Fruit fly (Drosophila melanogaster) whole organism, prepupa: ENCODE measurements around the gene CtBP.

ENCODE experiments used
- Blimp-1 ChIP-seq: fragments of 200-800 bp; sonication (Bioruptor generic); optimal IDR thresholded peaks from 3 replicates; lab custom pipeline; 2017; ENCODE audit warnings: missing biosample characterization, missing genetic modification characterization, mild to moderate bottlenecking, moderate library complexity, missing genetic modification reagents
- CG10669 ChIP-seq: fragments of 200-800 bp; sonication (Bioruptor generic); optimal IDR thresholded peaks from 3 replicates; lab custom pipeline; 2018; ENCODE audit warnings: missing biosample characterization, mild to moderate bottlenecking, missing genetic modification characterization, moderate library complexity
- CG11902 ChIP-seq: fragments of 200-800 bp; sonication (Bioruptor generic); optimal IDR thresholded peaks from 3 replicates; lab custom pipeline; 2016; ENCODE audit warnings: missing biosample characterization, missing genetic modification characterization
- CG15336 ChIP-seq: fragments of 200-800 bp; sonication (Bioruptor generic); IDR thresholded peaks from 2 replicates; pipeline ENCODE4 v1.3.6; 2022; ENCODE audit warnings: missing biosample characterization, missing genetic modification characterization
- CG1621 ChIP-seq: fragments of 200-800 bp; sonication (Bioruptor generic); optimal IDR thresholded peaks from 3 replicates; lab custom pipeline; 2018; ENCODE audit warnings: missing biosample characterization, mild to moderate bottlenecking, missing genetic modification characterization
- CG3032 ChIP-seq: fragments of 200-800 bp; optimal IDR thresholded peaks from 2 replicates; lab custom pipeline; 2019; ENCODE audit warnings: missing biosample characterization, mild to moderate bottlenecking, missing genetic modification characterization, moderate library complexity
- CG31627 ChIP-seq: fragments of 200-800 bp; sonication (Bioruptor generic); optimal IDR thresholded peaks from 3 replicates; lab custom pipeline; 2016; ENCODE audit warnings: missing biosample characterization, missing genetic modification characterization
- CG3919 ChIP-seq: fragments of 200-800 bp; sonication (Bioruptor generic); optimal IDR thresholded peaks from 3 replicates; lab custom pipeline; 2016; ENCODE audit warnings: missing biosample characterization, missing genetic modification characterization
- CG6276 ChIP-seq: fragments of 200-800 bp; sonication (Bioruptor generic); optimal IDR thresholded peaks from 2 replicates; lab custom pipeline; 2017; ENCODE audit warnings: missing biosample characterization, mild to moderate bottlenecking, missing genetic modification characterization
- CG6792 ChIP-seq: fragments of 200-800 bp; sonication (Bioruptor generic); optimal IDR thresholded peaks from 3 replicates; lab custom pipeline; 2016; ENCODE audit warnings: missing biosample characterization, missing genetic modification characterization
- CG6854 ChIP-seq: fragments of 200-800 bp; sonication (Bioruptor generic); optimal IDR thresholded peaks from 2 replicates; lab custom pipeline; 2017; ENCODE audit warnings: missing biosample characterization, mild to moderate bottlenecking, missing genetic modification characterization
- CG7368 ChIP-seq: fragments of 200-800 bp; sonication (Bioruptor generic); optimal IDR thresholded peaks from 3 replicates; lab custom pipeline; 2016; ENCODE audit warnings: missing biosample characterization, missing genetic modification characterization
- CG8119 ChIP-seq: fragments of 200-800 bp; sonication (Bioruptor generic); IDR thresholded peaks from 3 replicates; pipeline ENCODE4 v1.3.6; 2022; ENCODE audit warnings: missing biosample characterization, missing genetic modification characterization
- CG8319 ChIP-seq: fragments of 200-800 bp; sonication (Bioruptor generic); optimal IDR thresholded peaks from 3 replicates; lab custom pipeline; 2016; ENCODE audit warnings: missing biosample characterization, missing genetic modification characterization
- CG8632 ChIP-seq: fragments of 200-800 bp; sonication (Bioruptor generic); optimal IDR thresholded peaks from 3 replicates; lab custom pipeline; 2016; ENCODE audit warnings: missing biosample characterization, missing genetic modification characterization
- CG9139 ChIP-seq: fragments of 200-800 bp; sonication (Bioruptor generic); optimal IDR thresholded peaks from 3 replicates; lab custom pipeline; 2017; ENCODE audit warnings: missing biosample characterization, mild to moderate bottlenecking, missing genetic modification characterization
- Eip75B ChIP-seq: fragments of 200-800 bp; sonication (Bioruptor generic); optimal IDR thresholded peaks from 3 replicates; lab custom pipeline; 2016; ENCODE audit warnings: missing biosample characterization, missing genetic modification characterization
- Eip78C ChIP-seq: fragments of 200-800 bp; sonication (Bioruptor generic); peaks from one replicate; lab custom pipeline; 2016; ENCODE audit warnings: missing biosample characterization, missing genetic modification characterization
- Eip93F ChIP-seq: fragments of 200-800 bp; sonication (Bioruptor generic); optimal IDR thresholded peaks from 2 replicates; lab custom pipeline; 2016; ENCODE audit warnings: missing biosample characterization, mild to moderate bottlenecking, missing genetic modification characterization
- Ets21C ChIP-seq: fragments of 200-800 bp; sonication (Bioruptor generic); optimal IDR thresholded peaks from 3 replicates; lab custom pipeline; 2016; ENCODE audit warnings: missing biosample characterization, missing genetic modification characterization
- Ets96B ChIP-seq: fragments of 200-800 bp; optimal IDR thresholded peaks from 2 replicates; lab custom pipeline; 2019; ENCODE audit warnings: missing biosample characterization, mild to moderate bottlenecking, missing genetic modification characterization, moderate library complexity
- Hr39 ChIP-seq: fragments of 200-800 bp; sonication (Bioruptor generic); optimal IDR thresholded peaks from 2 replicates; lab custom pipeline; 2016; ENCODE audit warnings: missing biosample characterization, missing genetic modification characterization
- Lpt ChIP-seq: fragments of 200-800 bp; sonication (Bioruptor generic); optimal IDR thresholded peaks from 3 replicates; lab custom pipeline; 2016; ENCODE audit warnings: missing biosample characterization, missing genetic modification characterization
- Met ChIP-seq: fragments of 200-800 bp; sonication (Bioruptor generic); optimal IDR thresholded peaks from 3 replicates; lab custom pipeline; 2016; ENCODE audit warnings: missing biosample characterization, missing genetic modification characterization
- Sox102F ChIP-seq: fragments of 200-800 bp; sonication (Bioruptor generic); optimal IDR thresholded peaks from 2 replicates; lab custom pipeline; 2016; ENCODE audit warnings: missing biosample characterization, mild to moderate bottlenecking, missing genetic modification characterization
- acj6 ChIP-seq: fragments of 200-800 bp; sonication (Bioruptor generic); optimal IDR thresholded peaks from 3 replicates; lab custom pipeline; 2016; ENCODE audit warnings: missing biosample characterization, missing genetic modification characterization
- dsx ChIP-seq: fragments of 200-800 bp; optimal IDR thresholded peaks from 3 replicates; lab custom pipeline; 2019; ENCODE audit warnings: missing biosample characterization, mild to moderate bottlenecking, missing genetic modification characterization, moderate library complexity; ENCODE audit not compliant: poor library complexity, severe bottlenecking
- eg ChIP-seq: fragments of 200-800 bp; sonication (Bioruptor generic); IDR thresholded peaks from 3 replicates; pipeline ENCODE4 v1.3.6; 2022; ENCODE audit warnings: missing biosample characterization, missing genetic modification characterization
- esn ChIP-seq: fragments of 200-800 bp; sonication (Bioruptor generic); optimal IDR thresholded peaks from 2 replicates; lab custom pipeline; 2016; ENCODE audit warnings: missing biosample characterization, mild to moderate bottlenecking, missing genetic modification characterization, moderate library complexity
- fd59A ChIP-seq: fragments of 200-800 bp; sonication (Bioruptor generic); optimal IDR thresholded peaks from 2 replicates; lab custom pipeline; 2017; ENCODE audit warnings: missing biosample characterization, mild to moderate bottlenecking, missing genetic modification characterization, missing genetic modification reagents
- fd85E ChIP-seq: fragments of 200-800 bp; sonication (Bioruptor generic); optimal IDR thresholded peaks from 3 replicates; lab custom pipeline; 2016; ENCODE audit warnings: missing biosample characterization, missing genetic modification characterization
- fkh ChIP-seq: fragments of 200-800 bp; sonication (Bioruptor generic); optimal IDR thresholded peaks from 3 replicates; lab custom pipeline; 2017; ENCODE audit warnings: missing biosample characterization, mild to moderate bottlenecking, missing genetic modification characterization, moderate library complexity
- lz ChIP-seq: fragments of 200-800 bp; sonication (Bioruptor generic); optimal IDR thresholded peaks from 3 replicates; lab custom pipeline; 2016; ENCODE audit warnings: missing biosample characterization, missing genetic modification characterization
- net ChIP-seq: fragments of 200-800 bp; sonication (Bioruptor generic); optimal IDR thresholded peaks from 3 replicates; lab custom pipeline; 2016; ENCODE audit warnings: missing biosample characterization, missing genetic modification characterization
- salr ChIP-seq, 2 experiments: fragments of 200-800 bp; sonication (Bioruptor generic); optimal IDR thresholded peaks; 3 replicates each; lab custom pipeline; 2016 to 2018; ENCODE audit warnings: missing biosample characterization in 2 of 2, missing genetic modification characterization in 2 of 2, mild to moderate bottlenecking in 1 of 2
- spab ChIP-seq: fragments of 200-800 bp; sonication (Bioruptor generic); optimal IDR thresholded peaks from 2 replicates; lab custom pipeline; 2017; ENCODE audit warnings: missing biosample characterization, mild to moderate bottlenecking, missing genetic modification characterization, missing genetic modification reagents
- ss ChIP-seq, 2 experiments: fragments of 200-800 bp; sonication (Bioruptor generic); optimal IDR thresholded peaks; 2 replicates in 1 of 2; 3 replicates in 1 of 2; lab custom pipeline; 2017 to 2018; ENCODE audit warnings: mild to moderate bottlenecking in 2 of 2, missing biosample characterization in 2 of 2, missing genetic modification characterization in 2 of 2, moderate library complexity in 1 of 2
- svp ChIP-seq: fragments of 200-800 bp; sonication (Bioruptor generic); peaks from one replicate; lab custom pipeline; 2016; ENCODE audit warnings: missing biosample characterization, missing genetic modification characterization
- topi ChIP-seq: fragments of 200-800 bp; sonication (Bioruptor generic); optimal IDR thresholded peaks from 3 replicates; lab custom pipeline; 2016; ENCODE audit warnings: missing biosample characterization, missing genetic modification characterization
- vri ChIP-seq: fragments of 200-800 bp; sonication (Bioruptor generic); optimal IDR thresholded peaks from 3 replicates; lab custom pipeline; 2016; ENCODE audit warnings: missing biosample characterization, mild to moderate bottlenecking, missing genetic modification characterization

Gene CtBP

dm6 chr3R:13044459-13044858 lies 33.0 kb downstream of the CtBP start, which contains the start of gene Hsc70-2:
Gene Hsc70-2, plus strand, starts transcription at chr3R:13044759.
- TF ChIP-seq acj6 (no peak), CG6276 (GFP tag; lab: Kevin White, UChicago) (no peak), CG10669 (GFP tag; lab: Kevin White, UChicago) (no peak), spab (GFP tag; lab: Kevin White, UChicago) (no peak), Lpt (GFP tag; lab: Kevin White, UChicago) (no peak), fkh (GFP tag; lab: Kevin White, UChicago) (no peak), net (GFP tag; lab: Kevin White, UChicago) (no peak), Ets21C (no peak), Ets96B (no peak), Hr39 (GFP tag; lab: Kevin White, UChicago) (no peak), CG11902 (GFP tag; lab: Kevin White, UChicago) (no peak), CG8319 (GFP tag; lab: Kevin White, UChicago) (no peak)
- TF ChIP-seq, all 60 proteins: peak for 0

dm6 chr3R:13047431-13047830 lies 36.0 kb downstream of the CtBP start, which contains the start of gene CG31157:
Gene CG31157, plus strand, starts transcription at chr3R:13047731.
- TF ChIP-seq svp (GFP tag; lab: Kevin White, UChicago) (no peak), CG11902 (GFP tag; lab: Kevin White, UChicago) (no peak), fkh (GFP tag; lab: Kevin White, UChicago) (no peak), dsx (GFP tag; lab: Kevin White, UChicago) (no peak), CG10669 (GFP tag; lab: Kevin White, UChicago) (no peak), CG31627 (GFP tag; lab: Kevin White, UChicago) (no peak), Eip93F (GFP tag; lab: Kevin White, UChicago) (no peak), net (GFP tag; lab: Kevin White, UChicago) (no peak)

- TF ChIP-seq fkh (GFP tag; lab: Kevin White, UChicago) (peak; percentile 100), CG7368 (GFP tag; lab: Kevin White, UChicago) (no peak), CG8119 (0 out of 3 replicates have a peak, but pooled peaks have one; percentile 51), Eip75B (GFP tag; lab: Kevin White, UChicago) (peak; percentile 58), CG6792 (GFP tag; lab: Kevin White, UChicago) (peak; percentile 32), CG15336 (GFP tag; lab: Robert Waterston, UW) (peak; percentile 55; the same call in 1 of the 2 replicates), net (GFP tag; lab: Kevin White, UChicago) (peak; percentile 31), Eip78C (peak; percentile 86), Lpt (GFP tag; lab: Kevin White, UChicago) (peak; percentile 42), CG1621 (tag; lab: Kevin White, UChicago) (peak; percentile 25), dsx (GFP tag; lab: Kevin White, UChicago) (peak; percentile 96), eg (GFP tag; lab: Robert Waterston, UW) (peak; percentile 46; the same call in 2 of the 3 replicates), Blimp-1 (GFP tag; lab: Kevin White, UChicago) (no peak), topi (GFP tag; lab: Kevin White, UChicago) (peak; percentile 13), ss (GFP tag; optimal IDR thresholded peaks at IDR 0.05; lab: Kevin White, UChicago) (peak in 1 of 2 experiments; percentile 47), Sox102F (GFP tag; lab: Kevin White, UChicago) (peak; percentile 67), CG6854 (GFP tag; lab: Kevin White, UChicago) (peak; percentile 81), lz (no peak), CG9139 (GFP tag; lab: Kevin White, UChicago) (peak; percentile 52), vri (GFP tag; lab: Kevin White, UChicago) (peak; percentile 92), CG3919 (peak; percentile 53), fd59A (GFP tag; lab: Kevin White, UChicago) (no peak), CG8632 (GFP tag; lab: Kevin White, UChicago) (no peak), fd85E (GFP tag; lab: Kevin White, UChicago) (no peak), CG3032 (peak; percentile 23), esn (GFP tag; lab: Kevin White, UChicago) (peak; percentile 49), svp (GFP tag; lab: Kevin White, UChicago) (peak; percentile 95), salr (GFP tag; optimal IDR thresholded peaks at IDR 0.05; lab: Kevin White, UChicago) (no peak), Met (no peak)
These were observed 39.9 kb downstream of the CtBP start, which contains the start of gene CG7966 for dm6 chr3R:13051298-13051723. Gene CG7966, minus strand, starts transcription at chr3R:13051453.
